Fruit fly (Drosophila melanogaster) whole organism, embryonic: ENCODE data around the gene CG7231.

Source experiments
- Ada2b ChIP-seq: fragments of 200-800 bp; sonication (Bioruptor generic); IDR thresholded peaks from 2 replicates; pipeline ENCODE4 v1.3.6; 2022; ENCODE audit warnings: missing biosample characterization, missing genetic modification characterization
- Adf1 ChIP-seq: fragments of 200-800 bp; sonication (Bioruptor generic); IDR thresholded peaks from 2 replicates; pipeline ENCODE4 v1.3.6; 2022; ENCODE audit warnings: missing biosample characterization, missing genetic modification characterization
- BtbVII ChIP-seq: fragments of 200-800 bp; sonication (Bioruptor generic); optimal IDR thresholded peaks from 3 replicates; lab custom pipeline; 2017; ENCODE audit warnings: missing biosample characterization, mild to moderate bottlenecking, missing genetic modification characterization
- Bteb2 ChIP-seq: fragments of 200-800 bp; sonication (Bioruptor generic); optimal IDR thresholded peaks from 2 replicates; lab custom pipeline; 2016; ENCODE audit warnings: missing biosample characterization, missing genetic modification characterization
- CG11398 ChIP-seq: fragments of 200-800 bp; sonication (Bioruptor generic); optimal IDR thresholded peaks from 2 replicates; lab custom pipeline; 2016; ENCODE audit warnings: missing biosample characterization, missing genetic modification characterization
- CG11456 ChIP-seq: fragments of 200-800 bp; sonication (Bioruptor generic); IDR thresholded peaks from 3 replicates; pipeline ENCODE4 v1.3.6; 2022; ENCODE audit warnings: missing biosample characterization, missing genetic modification characterization
- CG12942 ChIP-seq: fragments of 200-800 bp; sonication (Bioruptor generic); optimal IDR thresholded peaks from 3 replicates; lab custom pipeline; 2016; ENCODE audit warnings: missing biosample characterization, missing genetic modification characterization
- CG15011 ChIP-seq: fragments of 200-800 bp; sonication (Bioruptor generic); optimal IDR thresholded peaks from 3 replicates; lab custom pipeline; 2018; ENCODE audit warnings: missing biosample characterization, mild to moderate bottlenecking, missing genetic modification characterization
- CG1602 ChIP-seq: fragments of 200-800 bp; sonication (Bioruptor generic); optimal IDR thresholded peaks from 3 replicates; lab custom pipeline; 2016; ENCODE audit warnings: missing biosample characterization, missing genetic modification characterization
- CG16813 ChIP-seq: fragments of 200-800 bp; sonication (Bioruptor generic); IDR thresholded peaks from 3 replicates; pipeline ENCODE4 v1.3.6; 2022; ENCODE audit warnings: missing biosample characterization, missing genetic modification characterization; ENCODE audit not compliant: partially characterized antibody
- CG17361 ChIP-seq: fragments of 200-800 bp; sonication (Bioruptor generic); IDR thresholded peaks from 3 replicates; pipeline ENCODE4 v1.3.6; 2022; ENCODE audit warnings: missing biosample characterization, missing genetic modification characterization
- CG18476 ChIP-seq: fragments of 200-800 bp; sonication (Bioruptor generic); optimal IDR thresholded peaks from 2 replicates; lab custom pipeline; 2016; ENCODE audit warnings: missing biosample characterization, mild to moderate bottlenecking, missing genetic modification characterization
- CG2199 ChIP-seq: fragments of 200-800 bp; sonication (Bioruptor generic); IDR thresholded peaks from 3 replicates; pipeline ENCODE4 v1.3.6; 2022; ENCODE audit warnings: missing biosample characterization, missing genetic modification characterization
- CG30403 ChIP-seq: fragments of 200-800 bp; sonication (Bioruptor generic); optimal IDR thresholded peaks from 3 replicates; lab custom pipeline; 2016; ENCODE audit warnings: missing biosample characterization, missing genetic modification characterization
- CG4424 ChIP-seq: fragments of 200-800 bp; sonication (Bioruptor generic); optimal IDR thresholded peaks from 3 replicates; lab custom pipeline; 2016; ENCODE audit warnings: missing biosample characterization, missing genetic modification characterization
- CG6654 ChIP-seq: fragments of 200-800 bp; sonication (Bioruptor generic); optimal IDR thresholded peaks from 2 replicates; lab custom pipeline; 2017; ENCODE audit warnings: missing biosample characterization, mild to moderate bottlenecking, missing genetic modification characterization
- CG9727 ChIP-seq: fragments of 200-800 bp; sonication (Bioruptor generic); optimal IDR thresholded peaks from 3 replicates; lab custom pipeline; 2017; ENCODE audit warnings: missing biosample characterization, mild to moderate bottlenecking, missing genetic modification characterization
- D19A ChIP-seq: fragments of 200-800 bp; optimal IDR thresholded peaks from 3 replicates; lab custom pipeline; 2019; ENCODE audit warnings: missing biosample characterization, mild to moderate bottlenecking, missing genetic modification characterization, moderate library complexity
- Dip2 ChIP-seq: fragments of 200-800 bp; sonication (Bioruptor generic); IDR thresholded peaks from 2 replicates; pipeline ENCODE4 v1.3.6; 2022; ENCODE audit warnings: missing biosample characterization, missing genetic modification characterization
- Ets97D ChIP-seq: fragments of 200-800 bp; sonication (Bioruptor generic); optimal IDR thresholded peaks from 3 replicates; lab custom pipeline; 2016; ENCODE audit warnings: missing biosample characterization, missing genetic modification characterization
- HLH3B ChIP-seq: fragments of 200-800 bp; sonication (Bioruptor generic); IDR thresholded peaks from 2 replicates; pipeline ENCODE4 v1.3.6; 2022; ENCODE audit warnings: missing biosample characterization, missing genetic modification characterization
- Hmx ChIP-seq: fragments of 200-800 bp; sonication (Bioruptor generic); optimal IDR thresholded peaks from 2 replicates; lab custom pipeline; 2016; ENCODE audit warnings: missing biosample characterization, missing genetic modification characterization
- Lhr ChIP-seq: fragments of 200-800 bp; sonication (Bioruptor generic); optimal IDR thresholded peaks from 3 replicates; lab custom pipeline; 2017; ENCODE audit warnings: mild to moderate bottlenecking, missing biosample characterization, missing genetic modification reagents, missing genetic modification characterization
- Meics ChIP-seq: fragments of 200-800 bp; sonication (Bioruptor generic); optimal IDR thresholded peaks from 2 replicates; lab custom pipeline; 2017; ENCODE audit warnings: missing biosample characterization, mild to moderate bottlenecking, missing genetic modification characterization
- Mrtf ChIP-seq: fragments of 200-800 bp; sonication (Bioruptor generic); IDR thresholded peaks from 3 replicates; pipeline ENCODE4 v1.3.6; 2022; ENCODE audit warnings: missing biosample characterization, missing genetic modification characterization
- Oaz ChIP-seq: fragments of 200-800 bp; sonication (Bioruptor generic); IDR thresholded peaks from 2 replicates; pipeline ENCODE4 v1.3.6; 2022; ENCODE audit warnings: missing biosample characterization, missing genetic modification characterization
- Ptx1 ChIP-seq: fragments of 200-800 bp; sonication (Bioruptor generic); IDR thresholded peaks from 2 replicates; pipeline ENCODE4 v1.3.6; 2022; ENCODE audit warnings: missing biosample characterization, missing genetic modification characterization
- Rx ChIP-seq: fragments of 200-800 bp; sonication (Bioruptor generic); IDR thresholded peaks from 2 replicates; pipeline ENCODE4 v1.3.6; 2022; ENCODE audit warnings: missing biosample characterization, missing genetic modification characterization
- Usf ChIP-seq: fragments of 200-800 bp; sonication (Bioruptor generic); optimal IDR thresholded peaks from 2 replicates; lab custom pipeline; 2017; ENCODE audit warnings: missing genotype, missing biosample characterization, missing genetic modification characterization
- ase ChIP-seq: fragments of 200-800 bp; sonication (Bioruptor generic); IDR thresholded peaks from 3 replicates; pipeline ENCODE4 v1.3.6; 2022; ENCODE audit warnings: missing biosample characterization, missing genetic modification characterization
- bbx ChIP-seq: fragments of 200-800 bp; sonication (Bioruptor generic); IDR thresholded peaks from 2 replicates; pipeline ENCODE4 v1.3.6; 2022; ENCODE audit warnings: missing biosample characterization, missing genetic modification characterization; ENCODE audit not compliant: partially characterized antibody
- bcd ChIP-seq: fragments of 200-800 bp; sonication (Bioruptor generic); optimal IDR thresholded peaks from 2 replicates; lab custom pipeline; 2017; ENCODE audit warnings: missing biosample characterization, mild to moderate bottlenecking, missing genetic modification characterization
- bowl ChIP-seq: fragments of 200-800 bp; sonication (Bioruptor generic); IDR thresholded peaks from 2 replicates; pipeline ENCODE4 v1.3.6; 2022; ENCODE audit warnings: missing biosample characterization, missing genetic modification characterization
- bsh ChIP-seq, 2 experiments: fragments of 200-800 bp; sonication (Bioruptor generic); optimal IDR thresholded peaks; 2 replicates each; lab custom pipeline; 2017 to 2018; ENCODE audit warnings: mild to moderate bottlenecking in 2 of 2, missing biosample characterization in 2 of 2, missing genetic modification characterization in 2 of 2, moderate library complexity in 1 of 2
- btn ChIP-seq: fragments of 200-800 bp; sonication (Bioruptor generic); optimal IDR thresholded peaks from 2 replicates; lab custom pipeline; 2016; ENCODE audit warnings: missing biosample characterization, missing genetic modification characterization
- chif ChIP-seq, 2 experiments: fragments of 200-800 bp; sonication (Bioruptor generic); optimal IDR thresholded peaks; 3 replicates each; lab custom pipeline; 2016; ENCODE audit warnings: missing biosample characterization in 2 of 2, missing genetic modification characterization in 2 of 2
- en ChIP-seq: fragments of 200-800 bp; sonication (Bioruptor generic); optimal IDR thresholded peaks from 2 replicates; lab custom pipeline; 2016; ENCODE audit warnings: missing biosample characterization, missing genetic modification characterization
- exex ChIP-seq: fragments of 200-800 bp; sonication (Bioruptor generic); optimal IDR thresholded peaks from 4 replicates; lab custom pipeline; 2018; ENCODE audit warnings: missing biosample characterization, mild to moderate bottlenecking, missing genetic modification characterization, moderate library complexity
- fd102C ChIP-seq: fragments of 200-800 bp; sonication (Bioruptor generic); optimal IDR thresholded peaks from 2 replicates; lab custom pipeline; 2018; ENCODE audit warnings: missing biosample characterization, mild to moderate bottlenecking, missing genetic modification characterization, moderate library complexity
- hbn ChIP-seq: fragments of 200-800 bp; sonication (Bioruptor generic); IDR thresholded peaks from 2 replicates; pipeline ENCODE4 v1.3.6; 2022; ENCODE audit warnings: missing biosample characterization, missing genetic modification characterization; ENCODE audit not compliant: partially characterized antibody
- inv ChIP-seq: fragments of 200-800 bp; sonication (Bioruptor generic); IDR thresholded peaks from 2 replicates; pipeline ENCODE4 v1.3.6; 2022; ENCODE audit warnings: missing biosample characterization, missing genetic modification characterization; ENCODE audit not compliant: partially characterized antibody
- lilli ChIP-seq: fragments of 200-800 bp; sonication (Bioruptor generic); optimal IDR thresholded peaks from 3 replicates; lab custom pipeline; 2016; ENCODE audit warnings: missing biosample characterization, missing genetic modification characterization
- odd ChIP-seq: fragments of 200-800 bp; sonication (Bioruptor generic); optimal IDR thresholded peaks from 2 replicates; lab custom pipeline; 2017; ENCODE audit warnings: missing biosample characterization, mild to moderate bottlenecking, missing genetic modification characterization
- p53 ChIP-seq: fragments of 200-800 bp; sonication (Bioruptor generic); optimal IDR thresholded peaks from 2 replicates; lab custom pipeline; 2016; ENCODE audit warnings: missing biosample characterization, missing genetic modification characterization
- phol ChIP-seq: fragments of 200-800 bp; sonication (Bioruptor generic); optimal IDR thresholded peaks from 3 replicates; lab custom pipeline; 2018; ENCODE audit warnings: missing biosample characterization, mild to moderate bottlenecking, missing genetic modification characterization, moderate library complexity
- pnt ChIP-seq: fragments of 200-800 bp; sonication (Bioruptor generic); optimal IDR thresholded peaks from 3 replicates; lab custom pipeline; 2016; ENCODE audit warnings: missing biosample characterization, missing genetic modification characterization
- pzg ChIP-seq: fragments of 200-800 bp; sonication (Bioruptor generic); optimal IDR thresholded peaks from 3 replicates; lab custom pipeline; 2018; ENCODE audit warnings: missing biosample characterization, mild to moderate bottlenecking, missing genetic modification characterization, moderate library complexity
- salm ChIP-seq: fragments of 200-800 bp; sonication (Bioruptor generic); optimal IDR thresholded peaks from 2 replicates; lab custom pipeline; 2018; ENCODE audit warnings: missing biosample characterization, mild to moderate bottlenecking, missing genetic modification characterization
- sim ChIP-seq: fragments of 200-800 bp; sonication (Bioruptor generic); IDR thresholded peaks from 2 replicates; pipeline ENCODE4 v1.3.6; 2022; ENCODE audit warnings: missing biosample characterization, missing genetic modification characterization
- stc ChIP-seq: fragments of 200-800 bp; sonication (Bioruptor generic); IDR thresholded peaks from 2 replicates; pipeline ENCODE4 v1.3.6; 2022; ENCODE audit warnings: missing biosample characterization, missing genetic modification characterization
- usp ChIP-seq: fragments of >200 bp; optimal IDR thresholded peaks from 2 replicates; lab custom pipeline; 2017; ENCODE audit warnings: missing biosample characterization, missing genetic modification characterization
- zf30C ChIP-seq: fragments of 200-800 bp; sonication (Bioruptor generic); optimal IDR thresholded peaks from 3 replicates; lab custom pipeline; 2018; ENCODE audit warnings: missing biosample characterization, mild to moderate bottlenecking, missing genetic modification characterization

Gene CG7231

dm6 chr2L:7964611-7965010, 19.1 kb upstream of the CG7231 start (continued):
- peak; percentile 64 to 74 for TF ChIP-seq bsh (GFP tag; optimal IDR thresholded peaks at IDR 0.05; lab: Kevin White, UChicago)
- peak; percentile 53 for TF ChIP-seq Meics
- TF ChIP-seq Dip2 (GFP tag; lab: Robert Waterston, UW): no peak
- peak; percentile 74; the same call in 1 of the 2 replicates for TF ChIP-seq bowl (GFP tag; lab: Robert Waterston, UW)
- TF ChIP-seq Lhr: peak; percentile 41
- no peak for TF ChIP-seq CG6654 (GFP tag; lab: Kevin White, UChicago)
- TF ChIP-seq Rx (GFP tag; lab: Robert Waterston, UW): peak; percentile 76
- peak; percentile 78 for TF ChIP-seq pnt (GFP tag; lab: Kevin White, UChicago)
- TF ChIP-seq odd (GFP tag; lab: Kevin White, UChicago): peak; percentile 56
- peak; percentile 60 for TF ChIP-seq CG1602 (GFP tag; lab: Kevin White, UChicago)
- peak; percentile 43 for TF ChIP-seq BtbVII (GFP tag; lab: Kevin White, UChicago)
- peak; percentile 9 for TF ChIP-seq CG18476 (GFP tag; lab: Kevin White, UChicago)
- no peak for TF ChIP-seq hbn
- TF ChIP-seq fd102C: no peak
- TF ChIP-seq CG4424 (GFP tag; lab: Kevin White, UChicago): peak; percentile 66
- TF ChIP-seq CG9727: peak; percentile 48
- TF ChIP-seq Usf (GFP tag; lab: Kevin White, UChicago): no peak
- TF ChIP-seq Adf1 (GFP tag; lab: Robert Waterston, UW): peak; percentile 12; the same call in 1 of the 2 replicates
- no peak for TF ChIP-seq zf30C (GFP tag; lab: Kevin White, UChicago)
- TF ChIP-seq Mrtf (GFP tag; lab: Robert Waterston, UW): peak; percentile 78; the same call in 2 of the 3 replicates
- TF ChIP-seq salm (tag; lab: Kevin White, UChicago): peak; percentile 66
- TF ChIP-seq phol (tag; lab: Kevin White, UChicago): peak; percentile 69
- peak; percentile 90 for TF ChIP-seq HLH3B (GFP tag; lab: Robert Waterston, UW)
- peak; percentile 83 for TF ChIP-seq ase
- TF ChIP-seq CG15011 (GFP tag; lab: Kevin White, UChicago): peak; percentile 0
- TF ChIP-seq p53 (GFP tag; lab: Kevin White, UChicago): peak; percentile 8
- TF ChIP-seq Ptx1: peak; percentile 84
- TF ChIP-seq chif (GFP tag; optimal IDR thresholded peaks at IDR 0.05; lab: Kevin White, UChicago): peak; percentile 69 to 80
- TF ChIP-seq bcd: peak; percentile 64
- no peak for TF ChIP-seq exex (tag; lab: Kevin White, UChicago)
- TF ChIP-seq CG12942 (GFP tag; lab: Kevin White, UChicago): peak; percentile 72
- TF ChIP-seq inv (GFP tag; lab: Robert Waterston, UW): no peak
- TF ChIP-seq Ada2b (GFP tag; lab: Robert Waterston, UW): peak; percentile 83
- no peak for TF ChIP-seq Hmx (GFP tag; lab: Kevin White, UChicago)
- TF ChIP-seq CG11456 (GFP tag; lab: Robert Waterston, UW): 0 out of 3 replicates have a peak, but pooled peaks have one; percentile 55
- TF ChIP-seq CG16813: no peak
- TF ChIP-seq Bteb2 (GFP tag; lab: Kevin White, UChicago): peak; percentile 62
- TF ChIP-seq Ets97D: no peak
- TF ChIP-seq lilli (GFP tag; lab: Kevin White, UChicago): peak; percentile 62
- TF ChIP-seq btn (GFP tag; lab: Kevin White, UChicago): peak; percentile 51
- no peak for TF ChIP-seq pzg
- TF ChIP-seq CG11398 (GFP tag; lab: Kevin White, UChicago): peak; percentile 65
- peak; percentile 65 for TF ChIP-seq CG17361 (GFP tag; lab: Robert Waterston, UW)
- TF ChIP-seq D19A: peak; percentile 58
- no peak for TF ChIP-seq usp (GFP tag; lab: Kevin White, UChicago)
- TF ChIP-seq CG2199 (GFP tag; lab: Robert Waterston, UW): no peak
- TF ChIP-seq stc (GFP tag; lab: Robert Waterston, UW): peak; percentile 83
- peak; percentile 57; the same call in 1 of the 2 replicates for TF ChIP-seq sim (GFP tag; lab: Robert Waterston, UW)
- peak; percentile 83 for TF ChIP-seq CG30403 (GFP tag; lab: Kevin White, UChicago)
- TF ChIP-seq Oaz: peak; percentile 73
- no peak for TF ChIP-seq bbx (GFP tag; lab: Robert Waterston, UW)
- peak; percentile 71 for TF ChIP-seq en (GFP tag; lab: Kevin White, UChicago)
